Fruit fly (Drosophila melanogaster) whole organism, prepupa: Measurements from ENCODE around the gene FucT6.

Experiments used
- Blimp-1 ChIP-seq: fragments of 200-800 bp; sonication (Bioruptor generic); optimal IDR thresholded peaks from 3 replicates; lab custom pipeline; 2017; ENCODE audit warnings: missing biosample characterization, missing genetic modification characterization, mild to moderate bottlenecking, moderate library complexity, missing genetic modification reagents
- CG10669 ChIP-seq: fragments of 200-800 bp; sonication (Bioruptor generic); optimal IDR thresholded peaks from 3 replicates; lab custom pipeline; 2018; ENCODE audit warnings: missing biosample characterization, mild to moderate bottlenecking, missing genetic modification characterization, moderate library complexity
- CG11294 ChIP-seq: fragments of 200-800 bp; sonication (Bioruptor generic); IDR thresholded peaks from 2 replicates; pipeline ENCODE4 v1.3.6; 2022; ENCODE audit warnings: missing biosample characterization, missing genetic modification characterization
- CG11902 ChIP-seq: fragments of 200-800 bp; sonication (Bioruptor generic); optimal IDR thresholded peaks from 3 replicates; lab custom pipeline; 2016; ENCODE audit warnings: missing biosample characterization, missing genetic modification characterization
- CG15336 ChIP-seq: fragments of 200-800 bp; sonication (Bioruptor generic); IDR thresholded peaks from 2 replicates; pipeline ENCODE4 v1.3.6; 2022; ENCODE audit warnings: missing biosample characterization, missing genetic modification characterization
- CG1621 ChIP-seq: fragments of 200-800 bp; sonication (Bioruptor generic); optimal IDR thresholded peaks from 3 replicates; lab custom pipeline; 2018; ENCODE audit warnings: missing biosample characterization, mild to moderate bottlenecking, missing genetic modification characterization
- CG16779 ChIP-seq: fragments of 200-800 bp; sonication (Bioruptor generic); optimal IDR thresholded peaks from 3 replicates; lab custom pipeline; 2017; ENCODE audit warnings: missing biosample characterization, mild to moderate bottlenecking, missing genetic modification characterization
- CG31627 ChIP-seq: fragments of 200-800 bp; sonication (Bioruptor generic); optimal IDR thresholded peaks from 3 replicates; lab custom pipeline; 2016; ENCODE audit warnings: missing biosample characterization, missing genetic modification characterization
- CG32006 ChIP-seq: fragments of 200-800 bp; sonication (Bioruptor generic); optimal IDR thresholded peaks from 3 replicates; lab custom pipeline; 2017; ENCODE audit warnings: missing biosample characterization, mild to moderate bottlenecking, missing genetic modification characterization
- CG34406 ChIP-seq: fragments of 200-800 bp; sonication (Bioruptor generic); optimal IDR thresholded peaks from 3 replicates; lab custom pipeline; 2016; ENCODE audit warnings: missing biosample characterization, missing genetic modification characterization
- CG3919 ChIP-seq: fragments of 200-800 bp; sonication (Bioruptor generic); optimal IDR thresholded peaks from 3 replicates; lab custom pipeline; 2016; ENCODE audit warnings: missing biosample characterization, missing genetic modification characterization
- CG6163 ChIP-seq: fragments of 200-800 bp; sonication (Bioruptor generic); IDR thresholded peaks from 3 replicates; pipeline ENCODE4 v1.3.6; 2022; ENCODE audit warnings: missing biosample characterization, missing genetic modification characterization
- CG6276 ChIP-seq: fragments of 200-800 bp; sonication (Bioruptor generic); optimal IDR thresholded peaks from 2 replicates; lab custom pipeline; 2017; ENCODE audit warnings: missing biosample characterization, mild to moderate bottlenecking, missing genetic modification characterization
- CG6792 ChIP-seq: fragments of 200-800 bp; sonication (Bioruptor generic); optimal IDR thresholded peaks from 3 replicates; lab custom pipeline; 2016; ENCODE audit warnings: missing biosample characterization, missing genetic modification characterization
- CG8119 ChIP-seq: fragments of 200-800 bp; sonication (Bioruptor generic); IDR thresholded peaks from 3 replicates; pipeline ENCODE4 v1.3.6; 2022; ENCODE audit warnings: missing biosample characterization, missing genetic modification characterization
- CG8319 ChIP-seq: fragments of 200-800 bp; sonication (Bioruptor generic); optimal IDR thresholded peaks from 3 replicates; lab custom pipeline; 2016; ENCODE audit warnings: missing biosample characterization, missing genetic modification characterization
- CG8632 ChIP-seq: fragments of 200-800 bp; sonication (Bioruptor generic); optimal IDR thresholded peaks from 3 replicates; lab custom pipeline; 2016; ENCODE audit warnings: missing biosample characterization, missing genetic modification characterization
- CG9139 ChIP-seq: fragments of 200-800 bp; sonication (Bioruptor generic); optimal IDR thresholded peaks from 3 replicates; lab custom pipeline; 2017; ENCODE audit warnings: missing biosample characterization, mild to moderate bottlenecking, missing genetic modification characterization
- Eip75B ChIP-seq: fragments of 200-800 bp; sonication (Bioruptor generic); optimal IDR thresholded peaks from 3 replicates; lab custom pipeline; 2016; ENCODE audit warnings: missing biosample characterization, missing genetic modification characterization
- Eip78C ChIP-seq: fragments of 200-800 bp; sonication (Bioruptor generic); peaks from one replicate; lab custom pipeline; 2016; ENCODE audit warnings: missing biosample characterization, missing genetic modification characterization
- Eip93F ChIP-seq: fragments of 200-800 bp; sonication (Bioruptor generic); optimal IDR thresholded peaks from 2 replicates; lab custom pipeline; 2016; ENCODE audit warnings: missing biosample characterization, mild to moderate bottlenecking, missing genetic modification characterization
- Ets21C ChIP-seq: fragments of 200-800 bp; sonication (Bioruptor generic); optimal IDR thresholded peaks from 3 replicates; lab custom pipeline; 2016; ENCODE audit warnings: missing biosample characterization, missing genetic modification characterization
- Ets96B ChIP-seq: fragments of 200-800 bp; optimal IDR thresholded peaks from 2 replicates; lab custom pipeline; 2019; ENCODE audit warnings: missing biosample characterization, mild to moderate bottlenecking, missing genetic modification characterization, moderate library complexity
- Hr38 ChIP-seq: sonication (Bioruptor generic); optimal IDR thresholded peaks from 2 replicates; lab custom pipeline; 2016; ENCODE audit warnings: missing biosample characterization, missing genetic modification characterization
- Hr39 ChIP-seq: fragments of 200-800 bp; sonication (Bioruptor generic); optimal IDR thresholded peaks from 2 replicates; lab custom pipeline; 2016; ENCODE audit warnings: missing biosample characterization, missing genetic modification characterization
- Lpt ChIP-seq: fragments of 200-800 bp; sonication (Bioruptor generic); optimal IDR thresholded peaks from 3 replicates; lab custom pipeline; 2016; ENCODE audit warnings: missing biosample characterization, missing genetic modification characterization
- Smox ChIP-seq: fragments of 200-800 bp; sonication (Bioruptor generic); optimal IDR thresholded peaks from 3 replicates; lab custom pipeline; 2016; ENCODE audit warnings: missing biosample characterization, missing genetic modification characterization
- Sox102F ChIP-seq: fragments of 200-800 bp; sonication (Bioruptor generic); optimal IDR thresholded peaks from 2 replicates; lab custom pipeline; 2016; ENCODE audit warnings: missing biosample characterization, mild to moderate bottlenecking, missing genetic modification characterization
- Sox14 ChIP-seq: fragments of 200-800 bp; sonication (Bioruptor generic); optimal IDR thresholded peaks from 3 replicates; lab custom pipeline; 2016; ENCODE audit warnings: missing biosample characterization, missing genetic modification characterization
- achi ChIP-seq: fragments of 200-800 bp; sonication (Bioruptor generic); optimal IDR thresholded peaks from 3 replicates; lab custom pipeline; 2016; ENCODE audit warnings: missing biosample characterization, missing genetic modification characterization
- acj6 ChIP-seq: fragments of 200-800 bp; sonication (Bioruptor generic); optimal IDR thresholded peaks from 3 replicates; lab custom pipeline; 2016; ENCODE audit warnings: missing biosample characterization, missing genetic modification characterization
- cyc ChIP-seq: fragments of 200-800 bp; sonication (Bioruptor generic); optimal IDR thresholded peaks from 3 replicates; lab custom pipeline; 2016; ENCODE audit warnings: missing biosample characterization, missing genetic modification characterization
- dac ChIP-seq: fragments of 200-800 bp; sonication (Bioruptor generic); optimal IDR thresholded peaks from 2 replicates; lab custom pipeline; 2017; ENCODE audit warnings: missing biosample characterization, mild to moderate bottlenecking, missing genetic modification characterization
- dsx ChIP-seq: fragments of 200-800 bp; optimal IDR thresholded peaks from 3 replicates; lab custom pipeline; 2019; ENCODE audit warnings: missing biosample characterization, mild to moderate bottlenecking, missing genetic modification characterization, moderate library complexity; ENCODE audit not compliant: poor library complexity, severe bottlenecking
- eg ChIP-seq: fragments of 200-800 bp; sonication (Bioruptor generic); IDR thresholded peaks from 3 replicates; pipeline ENCODE4 v1.3.6; 2022; ENCODE audit warnings: missing biosample characterization, missing genetic modification characterization
- esn ChIP-seq: fragments of 200-800 bp; sonication (Bioruptor generic); optimal IDR thresholded peaks from 2 replicates; lab custom pipeline; 2016; ENCODE audit warnings: missing biosample characterization, mild to moderate bottlenecking, missing genetic modification characterization, moderate library complexity
- fkh ChIP-seq: fragments of 200-800 bp; sonication (Bioruptor generic); optimal IDR thresholded peaks from 3 replicates; lab custom pipeline; 2017; ENCODE audit warnings: missing biosample characterization, mild to moderate bottlenecking, missing genetic modification characterization, moderate library complexity
- lz ChIP-seq: fragments of 200-800 bp; sonication (Bioruptor generic); optimal IDR thresholded peaks from 3 replicates; lab custom pipeline; 2016; ENCODE audit warnings: missing biosample characterization, missing genetic modification characterization
- net ChIP-seq: fragments of 200-800 bp; sonication (Bioruptor generic); optimal IDR thresholded peaks from 3 replicates; lab custom pipeline; 2016; ENCODE audit warnings: missing biosample characterization, missing genetic modification characterization
- pdm3 ChIP-seq: fragments of 200-800 bp; sonication (Bioruptor generic); optimal IDR thresholded peaks from 3 replicates; lab custom pipeline; 2016; ENCODE audit warnings: missing biosample characterization, missing genetic modification characterization
- salr ChIP-seq, 2 experiments: fragments of 200-800 bp; sonication (Bioruptor generic); optimal IDR thresholded peaks; 3 replicates each; lab custom pipeline; 2016 to 2018; ENCODE audit warnings: missing biosample characterization in 2 of 2, missing genetic modification characterization in 2 of 2, mild to moderate bottlenecking in 1 of 2
- spab ChIP-seq: fragments of 200-800 bp; sonication (Bioruptor generic); optimal IDR thresholded peaks from 2 replicates; lab custom pipeline; 2017; ENCODE audit warnings: missing biosample characterization, mild to moderate bottlenecking, missing genetic modification characterization, missing genetic modification reagents
- ss ChIP-seq, 2 experiments: fragments of 200-800 bp; sonication (Bioruptor generic); optimal IDR thresholded peaks; 2 replicates in 1 of 2; 3 replicates in 1 of 2; lab custom pipeline; 2017 to 2018; ENCODE audit warnings: mild to moderate bottlenecking in 2 of 2, missing biosample characterization in 2 of 2, missing genetic modification characterization in 2 of 2, moderate library complexity in 1 of 2
- topi ChIP-seq: fragments of 200-800 bp; sonication (Bioruptor generic); optimal IDR thresholded peaks from 3 replicates; lab custom pipeline; 2016; ENCODE audit warnings: missing biosample characterization, missing genetic modification characterization
- vri ChIP-seq: fragments of 200-800 bp; sonication (Bioruptor generic); optimal IDR thresholded peaks from 3 replicates; lab custom pipeline; 2016; ENCODE audit warnings: missing biosample characterization, mild to moderate bottlenecking, missing genetic modification characterization

The FucT6 gene

DNA sequence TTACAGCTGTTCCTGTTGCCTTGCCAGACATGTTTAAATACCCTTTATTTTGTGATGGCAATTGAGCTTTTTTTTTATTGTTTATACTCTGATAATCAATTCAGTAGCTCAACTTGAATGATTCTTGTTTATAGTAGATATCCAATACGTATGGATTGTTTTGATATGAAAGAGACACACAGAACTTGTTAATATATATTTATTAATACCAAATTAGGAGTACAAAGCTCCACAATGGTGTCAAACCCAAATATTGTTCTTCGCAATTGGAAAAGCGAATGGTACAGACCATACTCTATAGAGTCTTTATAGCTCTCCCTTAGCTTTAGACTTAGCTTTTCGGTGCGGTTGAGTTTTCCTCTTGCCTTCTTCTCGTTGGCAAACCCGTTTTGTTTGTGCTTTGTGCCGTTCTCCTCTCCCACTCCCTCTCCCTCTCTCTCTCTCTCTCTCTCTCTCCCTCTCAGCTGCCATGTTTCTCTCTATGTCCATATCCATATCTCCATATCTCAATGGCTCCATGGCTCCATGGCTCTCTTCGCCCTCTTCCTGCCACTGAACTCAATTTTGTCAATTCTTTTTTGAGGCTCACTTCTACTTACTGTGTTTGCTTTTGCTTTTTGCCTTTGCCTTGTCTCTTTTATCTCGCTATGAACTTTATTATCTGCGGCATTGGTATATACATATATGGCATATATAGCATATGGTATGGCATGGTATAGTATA lies 23.7 kb downstream of the FucT6 start (continued):
- TF ChIP-seq CG1621 (tag; lab: Kevin White, UChicago) = peak; percentile 52
- TF ChIP-seq CG32006 (GFP tag; lab: Kevin White, UChicago) = peak; percentile 76
- peak; percentile 77 for TF ChIP-seq lz
- TF ChIP-seq CG15336 (GFP tag; lab: Robert Waterston, UW) = peak; percentile 62; the same call in 1 of the 2 replicates
- peak; percentile 59 for TF ChIP-seq Ets21C (GFP tag; lab: Kevin White, UChicago)
- peak; percentile 83 for TF ChIP-seq topi (GFP tag; lab: Kevin White, UChicago)
- peak; percentile 71 for TF ChIP-seq CG8632 (GFP tag; lab: Kevin White, UChicago)
- TF ChIP-seq Ets96B (tag; lab: Kevin White, UChicago) = peak; percentile 87
- peak; percentile 91 for TF ChIP-seq Eip78C (GFP tag; lab: Kevin White, UChicago)
- no peak for TF ChIP-seq dac
- TF ChIP-seq CG6276 (GFP tag; lab: Kevin White, UChicago) = peak; percentile 49
- TF ChIP-seq Blimp-1 (GFP tag; lab: Kevin White, UChicago) = peak; percentile 29
- TF ChIP-seq CG16779 (tag; lab: Kevin White, UChicago) = peak; percentile 55
- TF ChIP-seq CG6163 (GFP tag; lab: Robert Waterston, UW) = peak; percentile 53; the same call in 1 of the 3 replicates
- no peak for TF ChIP-seq Hr38 (GFP tag; lab: Kevin White, UChicago)
- TF ChIP-seq ss (GFP tag; optimal IDR thresholded peaks at IDR 0.05; lab: Kevin White, UChicago) = peak; percentile 64 to 89
- peak; percentile 81 for TF ChIP-seq spab (GFP tag; lab: Kevin White, UChicago)
- TF ChIP-seq CG3919 (GFP tag; lab: Kevin White, UChicago) = peak; percentile 68
- TF ChIP-seq Hr39 (GFP tag; lab: Kevin White, UChicago) = peak; percentile 67
- TF ChIP-seq vri (GFP tag; lab: Kevin White, UChicago) = peak; percentile 68

DNA sequence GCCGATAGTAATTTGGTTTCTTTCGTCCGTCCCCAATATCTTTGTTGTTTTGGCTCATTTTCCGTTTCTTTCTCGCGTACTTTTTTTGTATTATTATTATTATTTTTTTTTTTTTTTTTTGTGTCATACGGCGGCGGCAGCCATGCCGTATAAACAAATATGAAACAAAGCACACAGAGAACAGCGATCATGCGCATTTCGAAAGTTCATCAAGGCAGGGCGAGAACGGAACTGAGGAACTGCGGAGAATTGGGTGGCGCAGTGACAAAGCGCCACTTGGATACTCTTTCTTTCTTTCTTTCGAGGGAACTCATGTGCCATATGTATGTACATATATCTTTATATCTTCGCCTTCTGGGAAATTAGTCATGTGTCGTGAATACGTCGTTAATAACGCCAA lies 25.3 kb downstream of the FucT6 start:
- TF ChIP-seq eg (GFP tag; lab: Robert Waterston, UW) (peak; percentile 56; the same call in 1 of the 3 replicates), CG16779 (tag; lab: Kevin White, UChicago) (peak; percentile 23), acj6 (GFP tag; lab: Kevin White, UChicago) (peak; percentile 31), CG3919 (GFP tag; lab: Kevin White, UChicago) (peak; percentile 15), Lpt (no peak), Eip75B (peak; percentile 32), CG8319 (no peak), Blimp-1 (GFP tag; lab: Kevin White, UChicago) (peak; percentile 27), dsx (GFP tag; lab: Kevin White, UChicago) (peak; percentile 29), CG34406 (peak; percentile 46), esn (GFP tag; lab: Kevin White, UChicago) (peak; percentile 34), CG11294 (GFP tag; lab: Robert Waterston, UW) (no peak), Sox102F (GFP tag; lab: Kevin White, UChicago) (peak; percentile 62), achi (GFP tag; lab: Kevin White, UChicago) (peak; percentile 34), Ets21C (GFP tag; lab: Kevin White, UChicago) (no peak), cyc (GFP tag; lab: Kevin White, UChicago) (peak; percentile 20), CG31627 (peak; percentile 5), CG32006 (GFP tag; lab: Kevin White, UChicago) (peak; percentile 30), CG8119 (GFP tag; lab: Robert Waterston, UW) (peak; percentile 60; the same call in 2 of the 3 replicates), ss (GFP tag; optimal IDR thresholded peaks at IDR 0.05; lab: Kevin White, UChicago) (peak; percentile 21 to 62), CG9139 (GFP tag; lab: Kevin White, UChicago) (peak; percentile 28), net (peak; percentile 30), salr (GFP tag; optimal IDR thresholded peaks at IDR 0.05; lab: Kevin White, UChicago) (peak in 1 of 2 experiments; percentile 18), fkh (GFP tag; lab: Kevin White, UChicago) (peak; percentile 53), Smox (GFP tag; lab: Kevin White, UChicago) (peak; percentile 30), Ets96B (tag; lab: Kevin White, UChicago) (peak; percentile 31), vri (GFP tag; lab: Kevin White, UChicago) (peak; percentile 60), CG11902 (GFP tag; lab: Kevin White, UChicago) (no peak), spab (GFP tag; lab: Kevin White, UChicago) (no peak), Sox14 (GFP tag; lab: Kevin White, UChicago) (peak; percentile 69), CG8632 (GFP tag; lab: Kevin White, UChicago) (peak; percentile 35), lz (no peak), Hr38 (GFP tag; lab: Kevin White, UChicago) (no peak), CG10669 (peak; percentile 40), Eip93F (GFP tag; lab: Kevin White, UChicago) (peak; percentile 84), dac (no peak), topi (GFP tag; lab: Kevin White, UChicago) (peak; percentile 11), CG15336 (GFP tag; lab: Robert Waterston, UW) (0 out of 2 replicates have a peak, but pooled peaks have one; percentile 31), CG6792 (GFP tag; lab: Kevin White, UChicago) (peak; percentile 19), pdm3 (GFP tag; lab: Kevin White, UChicago) (peak; percentile 28)
